Worm (Caenorhabditis elegans): ENCODE results near the gene sprr-1.

DNA sequence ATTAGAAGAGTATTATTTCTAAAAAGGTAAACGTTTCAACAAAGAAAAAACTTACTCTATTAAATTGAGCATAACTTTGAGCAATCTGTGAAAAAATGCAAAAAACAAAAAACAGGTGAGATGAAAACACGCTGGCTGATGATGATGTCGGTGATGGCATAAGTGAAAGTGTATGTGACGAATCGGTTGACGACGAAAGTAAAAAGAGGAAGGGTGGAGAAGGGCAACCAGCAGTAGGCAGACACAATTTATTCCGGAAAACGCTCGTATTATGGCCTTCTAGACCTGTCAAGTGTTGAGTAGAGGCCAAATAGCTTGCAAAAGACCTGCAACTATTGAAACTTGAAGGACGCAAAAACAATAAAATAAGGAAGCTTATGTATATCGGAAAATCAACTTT lies 38.2 kb upstream of the sprr-1 start, which contains the start of gene nas-13:
- TF ChIP-seq ama-1 (optimal IDR thresholded peaks at IDR 0.05): no peak
- no peak for TF ChIP-seq F13C5.2 (tag; optimal IDR thresholded peaks at IDR 0.05)
- no peak for TF ChIP-seq B0310.2 (tag; optimal IDR thresholded peaks at IDR 0.05)
- TF ChIP-seq ceh-13 (GFP tag; optimal IDR thresholded peaks at IDR 0.05): no peak
- no peak for TF ChIP-seq tbx-37 (GFP tag; conservative IDR thresholded peaks at IDR 0.05)
- TF ChIP-seq flt-1 (GFP tag; IDR thresholded peaks at IDR 0.05): no peak
- TF ChIP-seq aly-1 (tag; optimal IDR thresholded peaks at IDR 0.05): no peak
- no peak for TF ChIP-seq tbx-11 (GFP tag; IDR thresholded peaks at IDR 0.05)
- TF ChIP-seq ceh-36 (tag; optimal IDR thresholded peaks at IDR 0.05): no peak
- no peak for TF ChIP-seq hmbx-1 (tag; optimal IDR thresholded peaks at IDR 0.05)

All from whole organism, early embryonic.